Worm (Caenorhabditis elegans): ENCODE data around the gene mup-2.

Gene mup-2

DNA sequence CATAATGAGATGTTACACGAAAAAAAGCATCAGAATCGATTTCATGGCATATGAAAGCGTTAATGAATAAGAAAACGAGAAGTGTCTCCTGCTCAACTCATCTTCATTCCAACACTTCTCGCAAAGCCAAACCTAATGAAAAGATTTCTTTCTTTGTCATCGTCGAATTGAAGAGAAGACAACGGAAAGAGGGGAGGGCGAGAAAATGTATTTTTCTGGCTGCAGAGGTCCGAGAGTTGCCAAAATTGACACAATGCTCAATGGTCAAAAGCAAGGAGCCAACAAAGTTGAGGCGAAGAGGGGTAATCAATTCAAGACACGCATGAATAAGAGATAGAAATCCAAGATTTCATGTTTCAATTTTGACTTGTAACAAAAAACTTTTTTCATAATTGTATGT, 9.1 kb upstream of the mup-2 start (continued):
- no peak for TF ChIP-seq F52B5.7 (tag; optimal IDR thresholded peaks at IDR 0.05)

- TF ChIP-seq akir-1 (GFP tag; optimal IDR thresholded peaks at IDR 0.05), result no peak
- TF ChIP-seq tbx-9 (tag; optimal IDR thresholded peaks at IDR 0.05; ENCODE audit: borderline replicate concordance), result no peak
- no peak for TF ChIP-seq him-1 (tag; optimal IDR thresholded peaks at IDR 0.05)
- TF ChIP-seq sptf-2 (GFP tag; optimal IDR thresholded peaks at IDR 0.05), result no peak
- no peak for TF ChIP-seq let-526 (GFP tag; IDR thresholded peaks at IDR 0.05)
- TF ChIP-seq nfyb-1 (GFP tag; IDR thresholded peaks at IDR 0.05), result no peak
- TF ChIP-seq sdz-38 (tag; optimal IDR thresholded peaks at IDR 0.05), result no peak
- TF ChIP-seq somi-1 (GFP tag; optimal IDR thresholded peaks at IDR 0.05), result no peak
- TF ChIP-seq tlf-1 (GFP tag; optimal IDR thresholded peaks at IDR 0.05), result no peak
- TF ChIP-seq D2030.7 (GFP tag; IDR thresholded peaks at IDR 0.05), result no peak
- TF ChIP-seq ceh-79 (tag; optimal IDR thresholded peaks at IDR 0.05), result no peak
- no peak for TF ChIP-seq Y53G8AR.9 (GFP tag; conservative IDR thresholded peaks at IDR 0.05)
- TF ChIP-seq ztf-25 (GFP tag; IDR thresholded peaks at IDR 0.05), result no peak
- TF ChIP-seq efl-1 (GFP tag; optimal IDR thresholded peaks at IDR 0.05), result no peak
- TF ChIP-seq ceh-40 (GFP tag; IDR thresholded peaks at IDR 0.05), result no peak
- no peak for TF ChIP-seq ztf-6 (GFP tag; IDR thresholded peaks at IDR 0.05)
Measured at ce11 chrX:6416357-6417087, 6.5 kb upstream of the mup-2 start, which contains the start of gene T22E5.6. Gene T22E5.6 (minus strand): TSS chrX:6416407.

DNA sequence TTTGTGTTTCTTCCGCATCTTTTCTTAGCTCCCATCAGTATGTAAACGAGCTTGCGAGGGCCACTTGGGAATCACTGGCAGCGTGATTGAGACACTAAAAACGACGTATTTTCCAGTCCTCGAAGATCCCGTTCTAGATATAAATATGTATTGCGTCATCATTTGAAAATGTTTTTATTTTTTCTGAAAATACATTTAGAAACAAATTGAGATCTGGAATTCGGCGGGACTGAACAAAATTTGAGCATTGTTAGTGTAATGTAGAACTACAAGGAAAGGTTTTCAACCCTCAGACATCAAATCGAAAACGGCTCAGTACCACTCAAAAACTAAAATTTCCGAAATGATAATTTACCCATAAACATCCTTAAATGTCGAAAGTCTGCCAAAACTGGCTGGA, 3.6 kb upstream of the mup-2 start:
- TF ChIP-seq unc-62 (GFP tag; optimal IDR thresholded peaks at IDR 0.05) (no peak), F39B2.1 (GFP tag; IDR thresholded peaks at IDR 0.05) (no peak), F57C9.4 (tag; optimal IDR thresholded peaks at IDR 0.05) (no peak), snpc-3.4 (tag; optimal IDR thresholded peaks at IDR 0.05) (no peak), K12H6.12 (tag; optimal IDR thresholded peaks at IDR 0.05) (no peak), hmg-20 (GFP tag; IDR thresholded peaks at IDR 0.05) (no peak), dpff-1 (tag; optimal IDR thresholded peaks at IDR 0.05) (no peak), hmg-1.2 (GFP tag; IDR thresholded peaks at IDR 0.05) (no peak), Y67H2A.10 (GFP tag; conservative IDR thresholded peaks at IDR 0.05) (no peak), rec-8 (tag; optimal IDR thresholded peaks at IDR 0.05) (no peak), F33H1.4 (GFP tag; IDR thresholded peaks at IDR 0.05) (no peak), F37B4.10 (GFP tag; IDR thresholded peaks at IDR 0.05) (no peak), atf-7 (tag; optimal IDR thresholded peaks at IDR 0.05) (no peak), unc-130 (GFP tag; optimal IDR thresholded peaks at IDR 0.05) (no peak), repo-1 (tag; optimal IDR thresholded peaks at IDR 0.05) (no peak), akir-1 (GFP tag; optimal IDR thresholded peaks at IDR 0.05) (no peak), lin-35 (GFP tag; optimal IDR thresholded peaks at IDR 0.05) (no peak), rpc-1 (optimal IDR thresholded peaks at IDR 0.05) (no peak), rpc-1 (tag; optimal IDR thresholded peaks at IDR 0.05) (no peak), xnd-1 (tag; optimal IDR thresholded peaks at IDR 0.05) (no peak), somi-1 (GFP tag; optimal IDR thresholded peaks at IDR 0.05) (no peak)

DNA sequence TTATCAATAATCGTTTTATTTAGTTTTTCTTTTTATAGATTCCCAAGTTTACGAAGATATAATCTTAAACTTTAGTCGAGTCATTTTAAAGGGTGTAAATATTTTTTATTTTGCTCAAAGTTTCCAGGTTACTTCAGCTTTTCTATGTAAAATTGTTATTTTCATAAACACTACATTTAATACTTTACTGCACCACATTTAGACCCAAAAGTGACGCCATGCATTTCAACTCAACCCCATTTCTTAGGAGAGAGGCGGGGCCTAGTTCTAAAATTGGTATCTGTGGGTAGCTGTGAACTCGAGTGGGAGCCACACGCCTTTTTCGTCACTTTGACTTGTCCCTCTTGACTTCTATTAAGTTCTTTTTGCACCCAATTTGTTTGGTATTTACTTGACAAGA, 2.5 kb upstream of the mup-2 start, which contains the start of gene T22E5.1:
Gene T22E5.1 (plus strand): TSS at position 301 of the 400 bp plus-strand sequence.
- TF ChIP-seq bed-1 (GFP tag; IDR thresholded peaks at IDR 0.05) (no peak), F57A8.1 (GFP tag; optimal IDR thresholded peaks at IDR 0.05) (no peak), xnd-1 (tag; optimal IDR thresholded peaks at IDR 0.05) (no peak), ama-1 (optimal IDR thresholded peaks at IDR 0.05) (no peak), ama-1 (GFP tag; optimal IDR thresholded peaks at IDR 0.05) (no peak)

Data from whole organism, young adult.